Fruit fly (Drosophila melanogaster) whole organism, embryonic: ENCODE measurements around the gene Ttc26.
A peak's percentile ranks its signal among the peaks of the same experiment; 100 is the strongest.

Experiments used
- B-H2 ChIP-seq: fragments of 200-800 bp; sonication (Bioruptor generic); optimal IDR thresholded peaks from 2 replicates; lab custom pipeline; 2018; ENCODE audit warnings: missing biosample characterization, mild to moderate bottlenecking, missing genetic modification characterization
- BEAF-32 ChIP-seq: fragments of 200-800 bp; sonication (Bioruptor generic); optimal IDR thresholded peaks from 3 replicates; lab custom pipeline; 2017; ENCODE audit warnings: missing biosample characterization, missing genetic modification characterization, mild to moderate bottlenecking, moderate library complexity, missing genetic modification reagents
- CG10321 ChIP-seq: fragments of 200-800 bp; sonication (Bioruptor generic); IDR thresholded peaks from 2 replicates; pipeline ENCODE4 v1.3.6; 2022; ENCODE audit warnings: missing biosample characterization, missing genetic modification characterization
- CG10543 ChIP-seq: fragments of 200-800 bp; sonication (Bioruptor generic); optimal IDR thresholded peaks from 3 replicates; lab custom pipeline; 2017; ENCODE audit warnings: missing biosample characterization, mild to moderate bottlenecking, missing genetic modification characterization, moderate library complexity
- CG11093 ChIP-seq: fragments of 200-800 bp; sonication (Bioruptor generic); IDR thresholded peaks from 3 replicates; pipeline ENCODE4 v1.3.6; 2022; ENCODE audit warnings: missing biosample characterization, missing genetic modification characterization
- CG1233 ChIP-seq: fragments of 200-800 bp; sonication (Bioruptor generic); optimal IDR thresholded peaks from 4 replicates; lab custom pipeline; 2018; ENCODE audit warnings: missing biosample characterization, mild to moderate bottlenecking, missing genetic modification characterization
- CG12942 ChIP-seq: fragments of 200-800 bp; sonication (Bioruptor generic); optimal IDR thresholded peaks from 3 replicates; lab custom pipeline; 2016; ENCODE audit warnings: missing biosample characterization, missing genetic modification characterization
- CG14965 ChIP-seq: fragments of 200-800 bp; sonication (Bioruptor generic); optimal IDR thresholded peaks from 2 replicates; lab custom pipeline; 2016; ENCODE audit warnings: missing biosample characterization, missing genetic modification characterization, borderline replicate concordance
- CG17829 ChIP-seq: fragments of 200-800 bp; optimal IDR thresholded peaks from 2 replicates; lab custom pipeline; 2019; ENCODE audit warnings: missing biosample characterization, mild to moderate bottlenecking, missing genetic modification characterization, moderate library complexity
- CG32767 ChIP-seq: fragments of 200-800 bp; sonication (Bioruptor generic); IDR thresholded peaks from 2 replicates; pipeline ENCODE4 v1.3.6; 2022; ENCODE audit warnings: missing biosample characterization, missing genetic modification characterization
- CG33557 ChIP-seq: fragments of 200-800 bp; sonication (Bioruptor generic); optimal IDR thresholded peaks from 2 replicates; lab custom pipeline; 2019; ENCODE audit warnings: missing biosample characterization, mild to moderate bottlenecking, missing genetic modification characterization, moderate library complexity
- CG3847 ChIP-seq: fragments of 200-800 bp; sonication (Bioruptor generic); IDR thresholded peaks from 2 replicates; pipeline ENCODE4 v1.3.6; 2022; ENCODE audit warnings: missing biosample characterization, missing genetic modification characterization
- CG5953 ChIP-seq: fragments of 200-800 bp; sonication (Bioruptor generic); IDR thresholded peaks from 2 replicates; pipeline ENCODE4 v1.3.6; 2022; ENCODE audit warnings: missing biosample characterization, missing genetic modification characterization
- CG6683 ChIP-seq: fragments of 200-800 bp; sonication (Bioruptor generic); optimal IDR thresholded peaks from 2 replicates; lab custom pipeline; 2017; ENCODE audit warnings: missing biosample characterization, mild to moderate bottlenecking, missing genetic modification characterization, missing genetic modification reagents
- CG6791 ChIP-seq: fragments of 200-800 bp; sonication (Bioruptor generic); IDR thresholded peaks from 3 replicates; pipeline ENCODE4 v1.3.6; 2022; ENCODE audit warnings: missing biosample characterization, missing genetic modification characterization; ENCODE audit not compliant: partially characterized antibody
- CG6813 ChIP-seq: fragments of 200-800 bp; sonication (Bioruptor generic); optimal IDR thresholded peaks from 2 replicates; lab custom pipeline; 2017; ENCODE audit warnings: missing biosample characterization, missing genetic modification characterization, mild to moderate bottlenecking, moderate library complexity, missing genetic modification reagents
- CG8281 ChIP-seq: fragments of 200-800 bp; sonication (Bioruptor generic); optimal IDR thresholded peaks from 2 replicates; lab custom pipeline; 2018; ENCODE audit warnings: missing biosample characterization, mild to moderate bottlenecking, missing genetic modification characterization, moderate library complexity
- CG8924 ChIP-seq: fragments of 200-800 bp; optimal IDR thresholded peaks from 3 replicates; lab custom pipeline; 2019; ENCODE audit warnings: missing biosample characterization, mild to moderate bottlenecking, missing genetic modification characterization, moderate library complexity
- CG9609 ChIP-seq: fragments of 200-800 bp; sonication (Bioruptor generic); optimal IDR thresholded peaks from 3 replicates; lab custom pipeline; 2016; ENCODE audit warnings: missing biosample characterization, missing genetic modification characterization
- CkIIα-i1 ChIP-seq: fragments of 200-800 bp; sonication (Bioruptor generic); IDR thresholded peaks from 2 replicates; pipeline ENCODE4 v1.3.6; 2022; ENCODE audit warnings: missing biosample characterization, missing genetic modification characterization
- CoRest ChIP-seq: fragments of 200-800 bp; sonication (Bioruptor generic); optimal IDR thresholded peaks from 3 replicates; lab custom pipeline; 2018; ENCODE audit warnings: missing biosample characterization, mild to moderate bottlenecking, missing genetic modification characterization, moderate library complexity
- Dfd ChIP-seq, 2 experiments: fragments of >200 bp; optimal IDR thresholded peaks; 2 replicates each; lab custom pipeline; 2017; ENCODE audit warnings: missing biosample characterization in 2 of 2, missing genetic modification characterization in 2 of 2
- E2f2 ChIP-seq: fragments of 200-800 bp; sonication (Bioruptor generic); IDR thresholded peaks from 2 replicates; pipeline ENCODE4 v1.3.6; 2022; ENCODE audit warnings: missing biosample characterization, missing genetic modification characterization
- ERR ChIP-seq: fragments of 200-800 bp; sonication (Bioruptor generic); optimal IDR thresholded peaks from 2 replicates; lab custom pipeline; 2016; ENCODE audit warnings: missing biosample characterization, missing genetic modification characterization
- H2.0 ChIP-seq: fragments of 200-800 bp; sonication (Bioruptor generic); IDR thresholded peaks from 2 replicates; pipeline ENCODE4 v1.3.6; 2022; ENCODE audit warnings: missing biosample characterization, missing genetic modification characterization
- Hmx ChIP-seq: fragments of 200-800 bp; sonication (Bioruptor generic); optimal IDR thresholded peaks from 2 replicates; lab custom pipeline; 2016; ENCODE audit warnings: missing biosample characterization, missing genetic modification characterization
- Hr78 ChIP-seq, 2 experiments: fragments of 200-800 bp in 1 of 2; fragments of >200 bp in 1 of 2; sonication (Bioruptor generic) in 1 of 2; optimal IDR thresholded peaks; 2 replicates each; lab custom pipeline; 2017 to 2019; ENCODE audit warnings: missing biosample characterization in 2 of 2, missing genetic modification characterization in 2 of 2, mild to moderate bottlenecking in 1 of 2, moderate library complexity in 1 of 2
- Lhr ChIP-seq: fragments of 200-800 bp; sonication (Bioruptor generic); optimal IDR thresholded peaks from 3 replicates; lab custom pipeline; 2017; ENCODE audit warnings: mild to moderate bottlenecking, missing biosample characterization, missing genetic modification reagents, missing genetic modification characterization
- MESR4 ChIP-seq: fragments of 200-800 bp; sonication (Bioruptor generic); optimal IDR thresholded peaks from 2 replicates; lab custom pipeline; 2018; ENCODE audit warnings: missing biosample characterization, mild to moderate bottlenecking, missing genetic modification characterization, moderate library complexity
- Nf-YB ChIP-seq: fragments of 200-800 bp; sonication (Bioruptor generic); optimal IDR thresholded peaks from 3 replicates; lab custom pipeline; 2019; ENCODE audit warnings: missing biosample characterization, mild to moderate bottlenecking, missing genetic modification characterization, moderate library complexity
- Rfx ChIP-seq: fragments of 200-800 bp; sonication (Bioruptor generic); IDR thresholded peaks from 2 replicates; pipeline ENCODE4 v1.3.6; 2022; ENCODE audit warnings: missing biosample characterization, missing genetic modification characterization
- Rx ChIP-seq: fragments of 200-800 bp; sonication (Bioruptor generic); IDR thresholded peaks from 2 replicates; pipeline ENCODE4 v1.3.6; 2022; ENCODE audit warnings: missing biosample characterization, missing genetic modification characterization
- abd-A ChIP-seq: fragments of 200-800 bp; sonication (Bioruptor generic); optimal IDR thresholded peaks from 3 replicates; lab custom pipeline; 2019; ENCODE audit warnings: missing biosample characterization, mild to moderate bottlenecking, missing genetic modification characterization, moderate library complexity
- btn ChIP-seq: fragments of 200-800 bp; sonication (Bioruptor generic); optimal IDR thresholded peaks from 2 replicates; lab custom pipeline; 2016; ENCODE audit warnings: missing biosample characterization, missing genetic modification characterization
- crc ChIP-seq: fragments of 200-800 bp; sonication (Bioruptor generic); optimal IDR thresholded peaks from 2 replicates; lab custom pipeline; 2016; ENCODE audit warnings: missing biosample characterization, missing genetic modification characterization
- crp ChIP-seq, 2 experiments: fragments of 200-800 bp; sonication (Bioruptor generic); optimal IDR thresholded peaks; 2 replicates in 1 of 2; 3 replicates in 1 of 2; lab custom pipeline; 2017; ENCODE audit warnings: missing biosample characterization in 2 of 2, missing genetic modification characterization in 2 of 2, mild to moderate bottlenecking in 1 of 2, moderate library complexity in 1 of 2
- dm ChIP-seq: fragments of 200-800 bp; sonication (Bioruptor generic); optimal IDR thresholded peaks from 3 replicates; lab custom pipeline; 2016; ENCODE audit warnings: missing biosample characterization, missing genetic modification characterization
- dmrt99B ChIP-seq: fragments of 200-800 bp; sonication (Bioruptor generic); optimal IDR thresholded peaks from 2 replicates; lab custom pipeline; 2018; ENCODE audit warnings: missing biosample characterization, mild to moderate bottlenecking, missing genetic modification characterization, moderate library complexity
- en ChIP-seq: fragments of 200-800 bp; sonication (Bioruptor generic); optimal IDR thresholded peaks from 2 replicates; lab custom pipeline; 2016; ENCODE audit warnings: missing biosample characterization, missing genetic modification characterization
- gce ChIP-seq: fragments of 200-800 bp; sonication (Bioruptor generic); IDR thresholded peaks from 3 replicates; pipeline ENCODE4 v1.3.6; 2022; ENCODE audit warnings: missing biosample characterization, missing genetic modification characterization
- gcm2 ChIP-seq: fragments of 200-800 bp; sonication (Bioruptor generic); optimal IDR thresholded peaks from 2 replicates; lab custom pipeline; 2016; ENCODE audit warnings: missing biosample characterization, missing genetic modification characterization
- jigr1 ChIP-seq: fragments of 200-800 bp; sonication (Bioruptor generic); IDR thresholded peaks from 3 replicates; pipeline ENCODE4 v1.3.6; 2022; ENCODE audit warnings: missing biosample characterization, missing genetic modification characterization
- lbe ChIP-seq: fragments of 200-800 bp; sonication (Bioruptor generic); optimal IDR thresholded peaks from 2 replicates; lab custom pipeline; 2016; ENCODE audit warnings: missing biosample characterization, mild to moderate bottlenecking, missing genetic modification characterization
- mirr ChIP-seq: fragments of 200-800 bp; sonication (Bioruptor generic); optimal IDR thresholded peaks from 3 replicates; lab custom pipeline; 2018; ENCODE audit warnings: missing biosample characterization, mild to moderate bottlenecking, missing genetic modification characterization
- sna ChIP-seq: fragments of 200-800 bp; sonication (Bioruptor generic); IDR thresholded peaks from 2 replicates; pipeline ENCODE4 v1.3.6; 2022; ENCODE audit warnings: missing biosample characterization, missing genetic modification characterization; ENCODE audit not compliant: partially characterized antibody
- tap ChIP-seq: fragments of 200-800 bp; optimal IDR thresholded peaks from 3 replicates; lab custom pipeline; 2019; ENCODE audit warnings: missing biosample characterization, mild to moderate bottlenecking, missing genetic modification characterization, moderate library complexity
- toy ChIP-seq: fragments of 200-800 bp; sonication (Bioruptor generic); IDR thresholded peaks from 2 replicates; pipeline ENCODE4 v1.3.6; 2022; ENCODE audit warnings: missing biosample characterization, missing genetic modification characterization
- unpg ChIP-seq: fragments of 200-800 bp; sonication (Bioruptor generic); optimal IDR thresholded peaks from 3 replicates; lab custom pipeline; 2018; ENCODE audit warnings: missing biosample characterization, mild to moderate bottlenecking, missing genetic modification characterization, moderate library complexity
- usp ChIP-seq: fragments of >200 bp; optimal IDR thresholded peaks from 2 replicates; lab custom pipeline; 2017; ENCODE audit warnings: missing biosample characterization, missing genetic modification characterization
- vnd ChIP-seq: fragments of 200-800 bp; sonication (Bioruptor generic); IDR thresholded peaks from 3 replicates; pipeline ENCODE4 v1.3.6; 2022; ENCODE audit warnings: missing biosample characterization, missing genetic modification characterization; ENCODE audit not compliant: partially characterized antibody

The Ttc26 gene

DNA sequence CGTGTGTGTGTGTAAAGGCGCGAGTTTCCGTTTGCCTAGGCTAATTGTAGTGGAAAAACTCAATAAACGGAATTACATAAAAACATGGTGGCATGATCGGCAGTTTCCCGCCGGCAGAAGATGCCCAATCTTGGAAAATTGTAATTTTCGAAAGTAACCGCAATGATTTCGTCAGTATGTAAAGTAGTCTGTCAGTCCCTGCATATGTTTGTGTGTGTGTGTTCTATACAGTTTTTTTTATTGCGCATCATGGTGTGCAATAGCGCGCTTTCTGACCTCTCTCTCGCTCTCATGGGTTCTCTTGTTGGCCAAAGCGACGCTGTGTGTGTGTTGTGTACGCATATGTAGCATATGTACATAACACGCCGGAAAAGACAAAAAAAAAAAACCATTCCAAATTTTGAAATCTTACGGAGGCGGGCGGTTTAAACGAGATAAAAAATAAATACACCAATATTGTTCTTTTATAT lies 20.1 kb downstream of the Ttc26 start (continued):
- no peak for TF ChIP-seq Dfd (GFP tag; optimal IDR thresholded peaks at IDR 0.05; lab: Kevin White, UChicago)
- TF ChIP-seq dmrt99B, result no peak
- no peak for TF ChIP-seq crc (GFP tag; lab: Kevin White, UChicago)
- TF ChIP-seq lbe (GFP tag; lab: Kevin White, UChicago), result peak; percentile 30
- TF ChIP-seq unpg (GFP tag; lab: Kevin White, UChicago), result peak; percentile 4
- peak; percentile 38 for TF ChIP-seq dm
- peak; percentile 68 for TF ChIP-seq Rfx (GFP tag; lab: Robert Waterston, UW)
- TF ChIP-seq crp (GFP tag; optimal IDR thresholded peaks at IDR 0.05; lab: Kevin White, UChicago), result no peak
- no peak for TF ChIP-seq sna (GFP tag; lab: Robert Waterston, UW)
- TF ChIP-seq CkIIα-i1, result no peak
- no peak for TF ChIP-seq usp (GFP tag; lab: Kevin White, UChicago)
- no peak for TF ChIP-seq jigr1
- no peak for TF ChIP-seq BEAF-32 (GFP tag; lab: Kevin White, UChicago)
- TF ChIP-seq en (GFP tag; lab: Kevin White, UChicago), result no peak
- TF ChIP-seq CG14965 (GFP tag; lab: Kevin White, UChicago), result no peak
- TF ChIP-seq Nf-YB, result no peak
- TF ChIP-seq tap (tag; lab: Kevin White, UChicago), result no peak
- TF ChIP-seq CG32767 (GFP tag; lab: Robert Waterston, UW), result peak; percentile 67; the same call in 1 of the 2 replicates
- no peak for TF ChIP-seq CG6813
- TF ChIP-seq toy (GFP tag; lab: Robert Waterston, UW), result no peak
- TF ChIP-seq CG9609 (GFP tag; lab: Kevin White, UChicago), result no peak
- TF ChIP-seq ERR (GFP tag; lab: Kevin White, UChicago), result no peak
- peak; percentile 65 for TF ChIP-seq mirr
- no peak for TF ChIP-seq CG3847 (GFP tag; lab: Robert Waterston, UW)
- TF ChIP-seq CG5953 (GFP tag; lab: Robert Waterston, UW), result 0 out of 2 replicates have a peak, but pooled peaks have one; percentile 25
- 0 out of 3 replicates have a peak, but pooled peaks have one; percentile 5 for TF ChIP-seq gce
- TF ChIP-seq abd-A (tag; lab: Kevin White, UChicago), result no peak
- TF ChIP-seq B-H2, result peak; percentile 37
- TF ChIP-seq CG11093, result 0 out of 3 replicates have a peak, but pooled peaks have one; percentile 18
- no peak for TF ChIP-seq CG6683
- peak; percentile 69 for TF ChIP-seq CG10321 (GFP tag; lab: Robert Waterston, UW)
- 0 out of 2 replicates have a peak, but pooled peaks have one; percentile 28 for TF ChIP-seq E2f2 (GFP tag; lab: Robert Waterston, UW)
- peak; percentile 70 for TF ChIP-seq CG10543
- no peak for TF ChIP-seq Rx (GFP tag; lab: Robert Waterston, UW)
- TF ChIP-seq Hmx, result no peak
- TF ChIP-seq CG8924 (tag; lab: Kevin White, UChicago), result peak; percentile 45
- TF ChIP-seq Hr78 (GFP tag; optimal IDR thresholded peaks at IDR 0.05; lab: Kevin White, UChicago), result no peak
- no peak for TF ChIP-seq btn (GFP tag; lab: Kevin White, UChicago)
- TF ChIP-seq CG12942 (GFP tag; lab: Kevin White, UChicago), result peak; percentile 47
- peak; percentile 25 for TF ChIP-seq MESR4 (GFP tag; lab: Kevin White, UChicago)
- TF ChIP-seq CoRest (tag; lab: Kevin White, UChicago), result peak; percentile 15
- no peak for TF ChIP-seq gcm2
- peak; percentile 39 for TF ChIP-seq Lhr (GFP tag; lab: Kevin White, UChicago)
- no peak for TF ChIP-seq CG17829
- no peak for TF ChIP-seq CG8281
- no peak for TF ChIP-seq CG33557 (GFP tag; lab: Kevin White, UChicago)
- peak; percentile 49 for TF ChIP-seq CG1233
- TF ChIP-seq vnd (GFP tag; lab: Robert Waterston, UW), result no peak
- TF ChIP-seq CG6791 (GFP tag; lab: Robert Waterston, UW), result no peak
- 0 out of 2 replicates have a peak, but pooled peaks have one; percentile 15 for TF ChIP-seq H2.0 (GFP tag; lab: Robert Waterston, UW)
